Worm (Caenorhabditis elegans): Measurements from ENCODE around the gene str-260.

Gene str-260

ce11 chrV:3578813-3579212 is 51.8 kb downstream of the str-260 start, which contains the start of gene pygl-1 (continued):
- no peak for TF ChIP-seq ztf-11 (tag; optimal IDR thresholded peaks at IDR 0.05)
- no peak for TF ChIP-seq zfp-2 (tag; optimal IDR thresholded peaks at IDR 0.05)
- no peak for TF ChIP-seq ceh-20 (GFP tag; IDR thresholded peaks at IDR 0.05)
- TF ChIP-seq nhr-42 (GFP tag; IDR thresholded peaks at IDR 0.05) = no peak
- TF ChIP-seq nhr-102 (tag; optimal IDR thresholded peaks at IDR 0.05) = no peak
- TF ChIP-seq ceh-28 (tag; optimal IDR thresholded peaks at IDR 0.05) = no peak
- no peak for TF ChIP-seq hmg-1.1 (GFP tag; IDR thresholded peaks at IDR 0.05)
- TF ChIP-seq skn-1 (tag; optimal IDR thresholded peaks at IDR 0.05) = no peak
- no peak for TF ChIP-seq spr-3 (GFP tag; optimal IDR thresholded peaks at IDR 0.05)
- no peak for TF ChIP-seq madf-5 (GFP tag; IDR thresholded peaks at IDR 0.05)
- TF ChIP-seq dmd-9 (GFP tag; IDR thresholded peaks at IDR 0.05) = no peak
- no peak for TF ChIP-seq aha-1 (tag)
- TF ChIP-seq lin-15B (tag; optimal IDR thresholded peaks at IDR 0.05) = no peak
- TF ChIP-seq hif-1 (tag; optimal IDR thresholded peaks at IDR 0.05) = no peak
- TF ChIP-seq nhr-6 (tag; optimal IDR thresholded peaks at IDR 0.05) = no peak
- TF ChIP-seq nhr-77 (tag; optimal IDR thresholded peaks at IDR 0.05) = no peak
- no peak for TF ChIP-seq F26F4.8 (GFP tag; conservative IDR thresholded peaks at IDR 0.05)
- TF ChIP-seq lin-29 (GFP tag; IDR thresholded peaks at IDR 0.05) = no peak
- TF ChIP-seq daf-19 (GFP tag; conservative IDR thresholded peaks at IDR 0.05) = no peak
- TF ChIP-seq unc-130 (GFP tag; optimal IDR thresholded peaks at IDR 0.05) = peak; percentile 88
- peak; percentile 69 for TF ChIP-seq lin-38 (GFP tag; IDR thresholded peaks at IDR 0.05)
- no peak for TF ChIP-seq nhr-111 (GFP tag; optimal IDR thresholded peaks at IDR 0.05)
- TF ChIP-seq unc-62 (GFP tag; optimal IDR thresholded peaks at IDR 0.05 in 1 of 2) = no peak
- TF ChIP-seq unc-62 (tag; optimal IDR thresholded peaks at IDR 0.05) = no peak
- peak; percentile 66 for TF ChIP-seq F49E8.2 (tag; optimal IDR thresholded peaks at IDR 0.05; ENCODE audit: borderline replicate concordance)
- no peak for TF ChIP-seq lin-13 (GFP tag; optimal IDR thresholded peaks at IDR 0.05)
- no peak for TF ChIP-seq ctbp-1 (GFP tag; IDR thresholded peaks at IDR 0.05)
- TF ChIP-seq lir-3 (tag; optimal IDR thresholded peaks at IDR 0.05) = no peak
- TF ChIP-seq rbr-2 (tag; optimal IDR thresholded peaks at IDR 0.05) = no peak
- no peak for TF ChIP-seq ceh-62 (tag; optimal IDR thresholded peaks at IDR 0.05)
- no peak for TF ChIP-seq arid-1 (GFP tag; conservative IDR thresholded peaks at IDR 0.05)
- TF ChIP-seq D1046.2 (GFP tag; IDR thresholded peaks at IDR 0.05) = no peak
- peak in 1 of 2 experiments; percentile 72 for TF ChIP-seq lsy-2 (tag; optimal IDR thresholded peaks at IDR 0.05)
- TF ChIP-seq egl-27 (tag; optimal IDR thresholded peaks at IDR 0.05) = no peak
- no peak for TF ChIP-seq pqm-1 (tag; optimal IDR thresholded peaks at IDR 0.05)
- TF ChIP-seq dpl-1 (GFP tag; optimal IDR thresholded peaks at IDR 0.05) = no peak

ce11 chrV:3579248-3579647 is 52.3 kb downstream of the str-260 start:
- TF ChIP-seq mdl-1 (tag; optimal IDR thresholded peaks at IDR 0.05) (no peak), zfp-3 (GFP tag; conservative IDR thresholded peaks at IDR 0.05) (no peak), hif-1 (tag; optimal IDR thresholded peaks at IDR 0.05) (peak in 1 of 2 experiments; percentile 98), unc-62 (GFP tag; optimal IDR thresholded peaks at IDR 0.05 in 1 of 2) (peak in 1 of 2 experiments; percentile 92), unc-62 (tag; optimal IDR thresholded peaks at IDR 0.05) (no peak), mxl-3 (GFP tag; optimal IDR thresholded peaks at IDR 0.05) (peak; percentile 46), hmg-1.1 (GFP tag; IDR thresholded peaks at IDR 0.05) (0 out of 2 replicates have a peak, but pooled peaks have one; percentile 16), dmd-9 (GFP tag; IDR thresholded peaks at IDR 0.05) (no peak), R02D3.7 (tag; optimal IDR thresholded peaks at IDR 0.05) (no peak), saeg-2 (GFP tag; IDR thresholded peaks at IDR 0.05) (no peak), lin-39 (tag; optimal IDR thresholded peaks at IDR 0.05) (no peak), ztf-7 (tag; optimal IDR thresholded peaks at IDR 0.05) (no peak), mdt-29 (GFP tag; IDR thresholded peaks at IDR 0.05) (no peak), D1046.2 (GFP tag; IDR thresholded peaks at IDR 0.05) (no peak), lim-7 (GFP tag; IDR thresholded peaks at IDR 0.05) (no peak), nhr-102 (tag; optimal IDR thresholded peaks at IDR 0.05) (no peak), ztf-11 (tag; optimal IDR thresholded peaks at IDR 0.05) (no peak), cey-2 (tag; optimal IDR thresholded peaks at IDR 0.05; ENCODE audit: borderline replicate concordance, insufficient read depth) (no peak), egl-27 (tag; optimal IDR thresholded peaks at IDR 0.05) (no peak), lin-38 (GFP tag; IDR thresholded peaks at IDR 0.05) (no peak), ctbp-1 (GFP tag; IDR thresholded peaks at IDR 0.05) (no peak), aha-1 (tag) (peak; percentile 98), ceh-28 (tag; optimal IDR thresholded peaks at IDR 0.05) (no peak), unc-39 (tag; optimal IDR thresholded peaks at IDR 0.05) (no peak), nhr-6 (tag; optimal IDR thresholded peaks at IDR 0.05) (no peak)

All from whole organism, L4 larva.